Fruit fly (Drosophila melanogaster) whole organism, adult: ENCODE measurements around the gene CG14736.

ENCODE experiments used
- CG12768 ChIP-seq: fragments of 200-800 bp; sonication (Bioruptor generic); optimal IDR thresholded peaks from 2 replicates; lab custom pipeline; 2017; ENCODE audit warnings: missing biosample characterization, missing genetic modification characterization, mild to moderate bottlenecking, moderate library complexity, missing genetic modification reagents
- CG1620 ChIP-seq: fragments of 200-800 bp; sonication (Bioruptor generic); optimal IDR thresholded peaks from 2 replicates; lab custom pipeline; 2016; ENCODE audit warnings: missing biosample characterization, missing genetic modification characterization
- CG33017 ChIP-seq: fragments of 200-800 bp; sonication (Bioruptor generic); optimal IDR thresholded peaks from 2 replicates; lab custom pipeline; 2018; ENCODE audit warnings: missing biosample characterization, mild to moderate bottlenecking, missing genetic modification characterization, moderate library complexity
- CG7045 ChIP-seq: fragments of 200-800 bp; sonication (Bioruptor generic); optimal IDR thresholded peaks from 2 replicates; lab custom pipeline; 2017; ENCODE audit warnings: missing biosample characterization, mild to moderate bottlenecking, missing genetic modification characterization
- Clk ChIP-seq: fragments of 200-800 bp; sonication (Bioruptor generic); optimal IDR thresholded peaks from 2 replicates; lab custom pipeline; 2017; ENCODE audit warnings: missing biosample characterization, missing genetic modification characterization
- Hr96 ChIP-seq: fragments of 200-800 bp; sonication (Bioruptor generic); optimal IDR thresholded peaks from 2 replicates; lab custom pipeline; 2016; ENCODE audit warnings: missing biosample characterization, missing genetic modification characterization
- Mnt ChIP-seq: fragments of 200-800 bp; sonication (Bioruptor generic); optimal IDR thresholded peaks from 2 replicates; lab custom pipeline; 2016; ENCODE audit warnings: missing biosample characterization, mild to moderate bottlenecking, missing genetic modification characterization
- kay ChIP-seq: fragments of 200-800 bp; sonication (Bioruptor generic); peaks from one replicate; lab custom pipeline; 2016; ENCODE audit warnings: missing biosample characterization, missing genetic modification characterization, borderline replicate concordance
- pad ChIP-seq: fragments of 200-800 bp; sonication (Bioruptor generic); optimal IDR thresholded peaks from 3 replicates; lab custom pipeline; 2017; ENCODE audit warnings: missing biosample characterization, missing genetic modification characterization, mild to moderate bottlenecking, moderate library complexity, missing genetic modification reagents
- tj ChIP-seq: fragments of 200-800 bp; sonication (Bioruptor generic); optimal IDR thresholded peaks from 3 replicates; lab custom pipeline; 2017; ENCODE audit warnings: missing biosample characterization, mild to moderate bottlenecking, missing genetic modification characterization, moderate library complexity

DNA sequence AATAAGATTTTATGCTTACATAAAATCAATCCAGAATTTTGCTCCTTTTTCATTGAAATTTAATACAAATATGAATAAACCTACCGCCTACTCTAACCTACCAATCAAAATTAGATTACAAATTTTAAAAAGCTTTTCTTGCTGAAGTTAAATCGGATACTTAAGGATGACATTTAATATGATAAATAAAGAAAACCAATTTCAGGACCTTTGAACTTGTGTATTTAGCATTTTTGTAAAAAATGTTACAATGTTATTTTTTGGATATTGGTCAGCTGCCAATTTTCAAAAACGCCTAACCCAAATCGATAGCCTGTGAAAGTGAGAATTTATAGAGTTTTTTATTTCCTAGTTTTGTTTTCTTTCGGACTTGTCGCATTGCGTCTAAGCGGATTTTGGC, 8.8 kb downstream of the CG14736 start, which contains the start of gene CG14739:
- no peak for TF ChIP-seq Mnt (GFP tag; lab: Kevin White, UChicago)
- TF ChIP-seq CG7045 (GFP tag; lab: Kevin White, UChicago), result no peak
- no peak for TF ChIP-seq Clk
- no peak for TF ChIP-seq Hr96 (GFP tag; lab: Kevin White, UChicago)
- TF ChIP-seq CG1620 (GFP tag; lab: Kevin White, UChicago), result no peak
- TF ChIP-seq tj, result no peak
- no peak for TF ChIP-seq CG33017 (tag; lab: Kevin White, UChicago)
- TF ChIP-seq pad (GFP tag; lab: Kevin White, UChicago), result no peak
- no peak for TF ChIP-seq kay
- TF ChIP-seq CG12768 (GFP tag; lab: Kevin White, UChicago), result no peak
